Worm (Caenorhabditis elegans): Measurements from ENCODE around the gene rps-13.

The rps-13 gene

ce11 chrIII:6418254-6418653 is 43.5 kb upstream of the rps-13 start:
- TF ChIP-seq nfyb-1 (GFP tag; IDR thresholded peaks at IDR 0.05), result 0 out of 2 replicates have a peak, but pooled peaks have one; percentile 6
- TF ChIP-seq ztf-26 (tag; optimal IDR thresholded peaks at IDR 0.05), result peak; percentile 41
- TF ChIP-seq dox-1 (GFP tag; IDR thresholded peaks at IDR 0.05), result no peak
- TF ChIP-seq F57C9.4 (tag; optimal IDR thresholded peaks at IDR 0.05), result no peak
- TF ChIP-seq hsf-1 (GFP tag; IDR thresholded peaks at IDR 0.05), result 0 out of 2 replicates have a peak, but pooled peaks have one; percentile 35
- 0 out of 2 replicates have a peak, but pooled peaks have one; percentile 18 for TF ChIP-seq madf-3 (GFP tag; IDR thresholded peaks at IDR 0.05)

- TF ChIP-seq pbrm-1 (GFP tag; IDR thresholded peaks at IDR 0.05), result 0 out of 2 replicates have a peak, but pooled peaks have one; percentile 25
- no peak for TF ChIP-seq ztf-3 (GFP tag; optimal IDR thresholded peaks at IDR 0.05)
- TF ChIP-seq zfh-2 (GFP tag; conservative IDR thresholded peaks at IDR 0.05), result no peak
- TF ChIP-seq nhr-120 (GFP tag; IDR thresholded peaks at IDR 0.05), result 0 out of 2 replicates have a peak, but pooled peaks have one; percentile 5
- peak; percentile 35 for TF ChIP-seq nhr-90 (tag; optimal IDR thresholded peaks at IDR 0.05)
- TF ChIP-seq snpc-1.3 (tag; optimal IDR thresholded peaks at IDR 0.05; ENCODE audit: insufficient read depth), result no peak
- no peak for TF ChIP-seq hrde-1 (tag; optimal IDR thresholded peaks at IDR 0.05; ENCODE audit: borderline replicate concordance)
- TF ChIP-seq ztf-18 (tag; optimal IDR thresholded peaks at IDR 0.05), result no peak
- TF ChIP-seq cebp-1 (GFP tag; IDR thresholded peaks at IDR 0.05), result 0 out of 2 replicates have a peak, but pooled peaks have one; percentile 38
- peak; percentile 71 for TF ChIP-seq cebp-1 (tag; optimal IDR thresholded peaks at IDR 0.05)
- peak; percentile 80 for TF ChIP-seq lin-26 (GFP tag; IDR thresholded peaks at IDR 0.05)
- no peak for TF ChIP-seq attf-6 (GFP tag; IDR thresholded peaks at IDR 0.05)
- 0 out of 2 replicates have a peak, but pooled peaks have one; percentile 12 for TF ChIP-seq ekl-4 (GFP tag; IDR thresholded peaks at IDR 0.05)
- peak; percentile 35 for TF ChIP-seq ceh-27 (GFP tag; optimal IDR thresholded peaks at IDR 0.05)
- TF ChIP-seq hmg-1.2 (GFP tag; IDR thresholded peaks at IDR 0.05), result no peak; the same call in 1 of the 2 replicates
- 0 out of 2 replicates have a peak, but pooled peaks have one; percentile 70 for TF ChIP-seq madf-3 (GFP tag; IDR thresholded peaks at IDR 0.05)
- TF ChIP-seq ceh-79 (tag; optimal IDR thresholded peaks at IDR 0.05), result no peak
- peak; percentile 64 for TF ChIP-seq athp-1 (tag; optimal IDR thresholded peaks at IDR 0.05)
- peak in 1 of 2 experiments; percentile 13 for TF ChIP-seq let-607 (tag; optimal IDR thresholded peaks at IDR 0.05)
- TF ChIP-seq hmg-20 (GFP tag; IDR thresholded peaks at IDR 0.05), result no peak
- peak; percentile 55 for TF ChIP-seq him-1 (tag; optimal IDR thresholded peaks at IDR 0.05)
- peak; percentile 29 for TF ChIP-seq lin-40 (tag; optimal IDR thresholded peaks at IDR 0.05)
- peak; percentile 6 for TF ChIP-seq atf-7 (tag; optimal IDR thresholded peaks at IDR 0.05)
- no peak for TF ChIP-seq ztf-25 (GFP tag; IDR thresholded peaks at IDR 0.05)
- TF ChIP-seq ets-4 (GFP tag; optimal IDR thresholded peaks at IDR 0.05), result no peak
- TF ChIP-seq tbx-9 (tag; optimal IDR thresholded peaks at IDR 0.05; ENCODE audit: borderline replicate concordance), result no peak
- peak; percentile 5; the same call in 1 of the 2 replicates for TF ChIP-seq cebp-2 (GFP tag; IDR thresholded peaks at IDR 0.05)
- peak; percentile 14 for TF ChIP-seq nhr-179 (tag; optimal IDR thresholded peaks at IDR 0.05)
- TF ChIP-seq tlf-1 (GFP tag; optimal IDR thresholded peaks at IDR 0.05), result peak; percentile 24
- TF ChIP-seq Y56A3A.18 (GFP tag; IDR thresholded peaks at IDR 0.05), result peak; percentile 20; the same call in 1 of the 2 replicates
- no peak for TF ChIP-seq K12H6.12 (tag; optimal IDR thresholded peaks at IDR 0.05)
- peak; percentile 69 for TF ChIP-seq nfyb-1 (GFP tag; IDR thresholded peaks at IDR 0.05)
- no peak for TF ChIP-seq nhr-27 (tag; optimal IDR thresholded peaks at IDR 0.05)
- TF ChIP-seq unc-130 (GFP tag; optimal IDR thresholded peaks at IDR 0.05), result no peak
- no peak for TF ChIP-seq nhr-80 (tag; optimal IDR thresholded peaks at IDR 0.05)
- peak; percentile 75 for TF ChIP-seq B0035.1 (tag; optimal IDR thresholded peaks at IDR 0.05)
- peak; percentile 60 for TF ChIP-seq repo-1 (tag; optimal IDR thresholded peaks at IDR 0.05)
- no peak for TF ChIP-seq B0019.2 (GFP tag; conservative IDR thresholded peaks at IDR 0.05)
- no peak for TF ChIP-seq D2030.7 (GFP tag; IDR thresholded peaks at IDR 0.05)
- peak; percentile 22 for TF ChIP-seq fkh-3 (tag; optimal IDR thresholded peaks at IDR 0.05)
- TF ChIP-seq mel-28 (tag; optimal IDR thresholded peaks at IDR 0.05; ENCODE audit: borderline replicate concordance), result peak; percentile 29
Measured at ce11 chrIII:6415306-6415973, 40.6 kb upstream of the rps-13 start, which contains the start of gene nas-4. nas-4 (minus strand) TSS chrIII:6415656.

All from whole organism, young adult.